Worm (Caenorhabditis elegans): Measurements from ENCODE around the gene rpap-2.

- TF ChIP-seq ama-1 (optimal IDR thresholded peaks at IDR 0.05) (no peak), ets-7 (tag; optimal IDR thresholded peaks at IDR 0.05) (no peak), hmg-4 (GFP tag; optimal IDR thresholded peaks at IDR 0.05) (no peak), scrt-1 (GFP tag; IDR thresholded peaks at IDR 0.05) (no peak), aly-1 (tag; optimal IDR thresholded peaks at IDR 0.05) (no peak), F13C5.2 (tag; optimal IDR thresholded peaks at IDR 0.05) (no peak), flt-1 (GFP tag; IDR thresholded peaks at IDR 0.05) (no peak), ceh-36 (tag; optimal IDR thresholded peaks at IDR 0.05) (no peak), B0310.2 (tag; optimal IDR thresholded peaks at IDR 0.05) (no peak), pes-1 (GFP tag; IDR thresholded peaks at IDR 0.05) (no peak), tbx-11 (GFP tag; IDR thresholded peaks at IDR 0.05) (no peak), hmbx-1 (tag; optimal IDR thresholded peaks at IDR 0.05) (no peak), tra-4 (tag; optimal IDR thresholded peaks at IDR 0.05) (no peak), hnd-1 (tag; optimal IDR thresholded peaks at IDR 0.05) (no peak)
Observed at ce11 chrIII:8999508-8999907, 31.7 kb downstream of the rpap-2 start, which contains the start of gene F59B2.3.
